Worm (Caenorhabditis elegans) whole organism, L4/young adult: ENCODE results near the gene perm-2.

Source experiments
- W03F9.2 ChIP-seq: fragments of 150-350 bp; optimal IDR thresholded peaks from 2 replicates; lab custom pipeline; 2014; ENCODE audit warnings: missing biosample characterization, missing genetic modification characterization
- him-1 ChIP-seq: sonication (generic microtip); optimal IDR thresholded peaks from 2 replicates; lab custom pipeline; 2016; ENCODE audit warnings: missing genotype, missing genetic modification reagents, missing genetic modification characterization, missing compliant biosample characterization

DNA sequence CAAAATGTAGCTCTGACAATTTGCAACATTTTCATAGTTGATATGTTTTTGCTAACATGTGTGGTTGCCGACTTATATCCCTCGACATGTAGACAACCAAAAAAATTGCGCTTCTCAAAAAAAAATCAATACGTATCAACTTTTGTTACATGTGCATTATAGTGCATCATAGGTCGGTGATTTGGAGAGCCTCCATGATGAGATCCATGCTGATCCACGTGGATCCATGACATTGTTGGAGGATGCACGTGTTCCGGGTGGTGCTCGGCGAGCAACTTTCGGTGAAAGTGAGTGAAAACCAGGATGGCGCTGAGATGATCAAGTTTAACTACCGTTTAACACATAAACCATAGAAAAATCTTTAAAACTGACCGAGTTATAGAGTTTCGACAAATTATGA, 15.6 kb upstream of the perm-2 start:
- no peak for TF ChIP-seq him-1 (tag; lab: Kevin White, UChicago)
- TF ChIP-seq W03F9.2, result no peak
